Fruit fly (Drosophila melanogaster) whole organism, wandering third instar larva: ENCODE data around the gene Ppat-Dpck.
A peak's percentile ranks its signal among the peaks of the same experiment; 100 is the strongest.

ENCODE experiments used
- Abd-B ChIP-seq: fragments of >200 bp; optimal IDR thresholded peaks from 2 replicates; lab custom pipeline; 2017; ENCODE audit warnings: missing biosample characterization, missing genetic modification characterization
- CG32264 ChIP-seq: fragments of 200-800 bp; sonication (Bioruptor generic); optimal IDR thresholded peaks from 2 replicates; lab custom pipeline; 2016; ENCODE audit warnings: missing biosample characterization, missing genetic modification characterization
- CG9705 ChIP-seq: fragments of 200-800 bp; sonication (Bioruptor generic); optimal IDR thresholded peaks from 2 replicates; lab custom pipeline; 2018; ENCODE audit warnings: missing biosample characterization, mild to moderate bottlenecking, missing genetic modification characterization
- CrebA ChIP-seq: fragments of 200-800 bp; sonication (Bioruptor generic); optimal IDR thresholded peaks from 2 replicates; lab custom pipeline; 2016; ENCODE audit warnings: missing biosample characterization, mild to moderate bottlenecking, missing genetic modification characterization, borderline replicate concordance
- Dfd ChIP-seq: fragments of >200 bp; optimal IDR thresholded peaks from 2 replicates; lab custom pipeline; 2017; ENCODE audit warnings: missing biosample characterization, missing genetic modification characterization
- Dif ChIP-seq: fragments of 200-275, 200-300 bp; sonication (Bioruptor generic); optimal IDR thresholded peaks from 2 replicates; lab custom pipeline; 2018; ENCODE audit warnings: missing biosample characterization, missing genetic modification characterization; ENCODE audit not compliant: partially characterized antibody
- GATAd ChIP-seq: sonication (Bioruptor generic); optimal IDR thresholded peaks from 2 replicates; lab custom pipeline; 2016; ENCODE audit warnings: missing biosample characterization, missing genetic modification characterization
- HLH106 ChIP-seq: fragments of 200-800 bp; optimal IDR thresholded peaks from 3 replicates; lab custom pipeline; 2019; ENCODE audit warnings: missing biosample characterization, mild to moderate bottlenecking, missing genetic modification characterization, moderate library complexity
- Hnf4 ChIP-seq: fragments of 200-800 bp; sonication (Bioruptor generic); optimal IDR thresholded peaks from 2 replicates; lab custom pipeline; 2016; ENCODE audit warnings: missing biosample characterization, mild to moderate bottlenecking, missing genetic modification characterization
- Hr83 ChIP-seq: fragments of 200-300 bp; sonication (Bioruptor generic); optimal IDR thresholded peaks from 2 replicates; lab custom pipeline; 2016; ENCODE audit warnings: missing biosample characterization, mild to moderate bottlenecking, missing genetic modification characterization, moderate library complexity; ENCODE audit not compliant: poor library complexity, severe bottlenecking
- Jra ChIP-seq: sonication (Bioruptor generic); optimal IDR thresholded peaks from 2 replicates; lab custom pipeline; 2016; ENCODE audit warnings: missing biosample characterization, missing genetic modification characterization
- Mio ChIP-seq: sonication (Bioruptor generic); optimal IDR thresholded peaks from 2 replicates; lab custom pipeline; 2016; ENCODE audit warnings: missing biosample characterization, missing genetic modification characterization
- Myc ChIP-seq: fragments of >200 bp; optimal IDR thresholded peaks from 2 replicates; lab custom pipeline; 2017
- N ChIP-seq: fragments of >200 bp; optimal IDR thresholded peaks from 2 replicates; lab custom pipeline; 2018; ENCODE audit warnings: missing biosample characterization, missing external identifiers, missing genetic modification characterization
- OdsH ChIP-seq: fragments of 200-800 bp; sonication (Bioruptor generic); optimal IDR thresholded peaks from 2 replicates; lab custom pipeline; 2016; ENCODE audit warnings: missing biosample characterization, mild to moderate bottlenecking, missing genetic modification characterization
- Rel ChIP-seq, 2 experiments: fragments of 200-800 bp; sonication (Bioruptor generic) in 1 of 2; optimal IDR thresholded peaks; 2 replicates in 1 of 2; 3 replicates in 1 of 2; lab custom pipeline; 2016 to 2019; ENCODE audit warnings: mild to moderate bottlenecking in 2 of 2, missing biosample characterization in 2 of 2, missing genetic modification characterization in 2 of 2, moderate library complexity in 1 of 2
- Sp1 ChIP-seq: fragments of 200-800 bp; sonication (Bioruptor generic); optimal IDR thresholded peaks from 3 replicates; lab custom pipeline; 2019; ENCODE audit warnings: missing biosample characterization, mild to moderate bottlenecking, missing genetic modification characterization, moderate library complexity
- br ChIP-seq: fragments of 200-800 bp; sonication (Bioruptor generic); optimal IDR thresholded peaks from 2 replicates; lab custom pipeline; 2016; ENCODE audit warnings: missing biosample characterization, missing genetic modification characterization
- brk ChIP-seq: fragments of 200-800 bp; sonication (Bioruptor generic); optimal IDR thresholded peaks from 2 replicates; lab custom pipeline; 2016; ENCODE audit warnings: missing biosample characterization, mild to moderate bottlenecking, missing genetic modification characterization
- dl ChIP-seq, 2 experiments: fragments of 175-275, 200-275 bp in 1 of 2; fragments of 200-275 bp in 1 of 2; sonication (Bioruptor generic); optimal IDR thresholded peaks; lab custom pipeline; 2018; ENCODE audit warnings: mild to moderate bottlenecking in 2 of 2, missing biosample characterization in 2 of 2, missing genetic modification characterization in 2 of 2, moderate library complexity in 2 of 2; ENCODE audit not compliant: partially characterized antibody in 2 of 2, insufficient read depth in 1 of 2
- dmrt93B ChIP-seq: fragments of 200-800 bp; sonication (Bioruptor generic); optimal IDR thresholded peaks from 2 replicates; lab custom pipeline; 2018; ENCODE audit warnings: missing biosample characterization, mild to moderate bottlenecking, missing genetic modification characterization
- dsf ChIP-seq: sonication (Bioruptor generic); optimal IDR thresholded peaks from 2 replicates; lab custom pipeline; 2016; ENCODE audit warnings: missing biosample characterization, missing genetic modification characterization, borderline replicate concordance
- ey ChIP-seq: fragments of 200-800 bp; sonication (Bioruptor generic); optimal IDR thresholded peaks from 2 replicates; lab custom pipeline; 2016; ENCODE audit warnings: missing biosample characterization, missing genetic modification characterization
- foxo ChIP-seq, 2 experiments: fragments of 200-800 bp; sonication (Bioruptor generic); optimal IDR thresholded peaks; 2 replicates in 1 of 2; 3 replicates in 1 of 2; lab custom pipeline; 2016 to 2017; ENCODE audit warnings: missing biosample characterization in 2 of 2, missing genetic modification characterization in 2 of 2
- fru ChIP-seq: fragments of 200-800 bp; sonication (Bioruptor generic); optimal IDR thresholded peaks from 3 replicates; lab custom pipeline; 2016; ENCODE audit warnings: missing biosample characterization, mild to moderate bottlenecking, missing genetic modification characterization
- h ChIP-seq: fragments of 200-800 bp; sonication (Bioruptor generic); optimal IDR thresholded peaks from 3 replicates; lab custom pipeline; 2016; ENCODE audit warnings: missing biosample characterization, mild to moderate bottlenecking, missing genetic modification characterization
- jim ChIP-seq: fragments of 175-275, 200-325 bp; sonication (Bioruptor generic); optimal IDR thresholded peaks from 2 replicates; lab custom pipeline; 2016; ENCODE audit warnings: missing biosample characterization, mild to moderate bottlenecking, missing genetic modification characterization
- lola ChIP-seq: fragments of >200 bp; optimal IDR thresholded peaks from 2 replicates; lab custom pipeline; 2017; ENCODE audit warnings: missing biosample characterization, missing genetic modification characterization
- pan ChIP-seq: fragments of >200 bp; optimal IDR thresholded peaks from 2 replicates; lab custom pipeline; 2017
- psq ChIP-seq: fragments of 200-800 bp; sonication (Bioruptor generic); optimal IDR thresholded peaks from 3 replicates; lab custom pipeline; 2017; ENCODE audit warnings: missing biosample characterization, mild to moderate bottlenecking, missing genetic modification characterization, moderate library complexity
- rgr ChIP-seq: fragments of 200-800 bp; sonication (Bioruptor generic); optimal IDR thresholded peaks from 3 replicates; lab custom pipeline; 2016; ENCODE audit warnings: missing biosample characterization, mild to moderate bottlenecking, missing genetic modification characterization
- sage ChIP-seq: fragments of 200-800 bp; sonication (Bioruptor generic); optimal IDR thresholded peaks from 2 replicates; lab custom pipeline; 2016; ENCODE audit warnings: missing biosample characterization, mild to moderate bottlenecking, missing genetic modification characterization
- sv ChIP-seq: fragments of 200-800 bp; sonication (Bioruptor generic); optimal IDR thresholded peaks from 3 replicates; lab custom pipeline; 2016; ENCODE audit warnings: missing biosample characterization, missing genetic modification characterization
- tai ChIP-seq: sonication (Bioruptor generic); optimal IDR thresholded peaks from 2 replicates; lab custom pipeline; 2016; ENCODE audit warnings: missing biosample characterization, missing genetic modification characterization
- usp ChIP-seq: fragments of >200 bp; optimal IDR thresholded peaks from 2 replicates; lab custom pipeline; 2017; ENCODE audit warnings: missing biosample characterization, missing genetic modification characterization
- woc ChIP-seq: sonication (Bioruptor generic); optimal IDR thresholded peaks from 2 replicates; lab custom pipeline; 2016; ENCODE audit warnings: missing biosample characterization, mild to moderate bottlenecking, missing genetic modification characterization

Ppat-Dpck gene

DNA sequence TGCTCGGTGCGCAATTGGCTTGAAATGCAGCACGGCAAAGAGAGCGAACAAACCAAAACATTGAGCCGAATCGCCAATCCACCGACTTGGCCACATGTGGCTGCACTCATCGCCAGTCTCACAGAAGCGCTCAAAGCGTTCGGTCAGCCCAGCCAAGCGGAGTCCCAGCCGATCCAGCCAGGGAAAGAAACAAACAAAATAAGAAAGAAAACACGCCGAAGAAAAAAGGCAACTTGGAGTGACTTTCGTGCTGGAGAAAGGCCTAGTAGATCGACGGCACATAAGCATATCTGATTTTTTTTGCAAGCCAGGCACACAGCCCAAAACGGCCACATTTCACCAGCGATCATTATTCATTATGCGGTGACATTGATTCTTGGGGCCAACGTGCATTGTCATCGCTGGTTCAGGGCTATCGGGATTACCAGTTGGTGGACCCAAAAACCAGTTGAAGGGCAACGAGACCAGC lies 33.5 kb upstream of the Ppat-Dpck start:
- TF ChIP-seq Mio (GFP tag; lab: Kevin White, UChicago) (no peak), CG9705 (GFP tag; lab: Kevin White, UChicago) (no peak), sv (GFP tag; lab: Kevin White, UChicago) (no peak), Rel (GFP tag; optimal IDR thresholded peaks at IDR 0.05; lab: Kevin White, UChicago) (no peak), Rel (tag; optimal IDR thresholded peaks at IDR 0.05; lab: Kevin White, UChicago) (no peak), pan (no peak), Sp1 (peak; percentile 41), h (GFP tag; lab: Kevin White, UChicago) (no peak), foxo (GFP tag; optimal IDR thresholded peaks at IDR 0.05; lab: Kevin White, UChicago) (no peak), psq (peak; percentile 16), tai (GFP tag; lab: Kevin White, UChicago) (no peak), GATAd (GFP tag; lab: Kevin White, UChicago) (no peak), Abd-B (no peak), dmrt93B (GFP tag; lab: Kevin White, UChicago) (no peak), lola (GFP tag; lab: Kevin White, UChicago) (no peak), Hnf4 (GFP tag; lab: Kevin White, UChicago) (no peak), CrebA (no peak), Myc (lab: Kevin White, UChicago) (no peak)

DNA sequence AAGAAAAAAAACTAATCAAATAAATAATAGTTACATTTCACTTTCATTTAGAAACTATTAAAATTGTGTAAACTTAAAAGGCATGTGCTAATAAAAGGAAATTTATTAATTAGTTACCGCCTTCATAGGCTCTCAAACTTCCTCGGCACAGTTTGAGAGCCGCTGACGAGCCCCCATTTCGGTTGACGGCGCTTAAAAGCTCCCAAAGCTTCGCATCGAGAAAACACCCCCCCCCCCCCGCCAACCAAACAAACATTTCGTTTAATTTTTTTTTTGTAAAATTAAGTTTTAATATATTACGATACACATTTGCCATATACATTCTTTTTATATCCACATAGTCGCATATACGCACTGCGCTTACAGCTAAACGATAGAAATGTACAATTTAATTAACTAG lies 28.7 kb upstream of the Ppat-Dpck start:
- peak; percentile 15 for TF ChIP-seq Myc (lab: Kevin White, UChicago)
- TF ChIP-seq Dfd (GFP tag; lab: Kevin White, UChicago) = no peak

DNA sequence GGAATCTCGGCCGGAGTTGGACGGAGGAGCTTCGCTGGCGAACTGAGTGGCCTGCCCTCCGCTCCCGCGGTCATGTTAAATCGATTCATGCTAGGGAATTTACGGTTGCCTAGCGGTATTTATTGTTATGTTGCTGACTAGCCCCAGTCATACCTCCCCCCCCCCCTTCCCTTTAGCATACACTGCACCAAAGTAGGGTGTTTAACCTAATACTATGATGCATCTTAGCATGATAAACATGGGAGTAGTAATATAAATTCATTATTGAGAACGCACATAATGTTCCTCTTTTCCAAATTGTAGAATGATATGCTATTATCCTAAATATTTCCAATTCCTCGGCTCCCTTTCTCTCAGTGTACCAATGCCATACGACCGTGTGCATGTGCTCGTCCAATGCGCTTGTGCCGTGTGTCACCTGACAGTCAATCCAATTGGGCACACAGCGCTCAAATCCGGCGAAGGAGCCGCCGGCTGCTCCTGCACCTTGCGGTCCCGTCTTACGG lies 28.0 kb upstream of the Ppat-Dpck start, which contains the start of gene Tektin-C:
Tektin-C (minus strand) TSS at position 51 of the 506 bp plus-strand sequence.
- TF ChIP-seq psq = no peak
- no peak for TF ChIP-seq rgr (GFP tag; lab: Kevin White, UChicago)
- no peak for TF ChIP-seq Sp1
- no peak for TF ChIP-seq ey (GFP tag; lab: Kevin White, UChicago)
- no peak for TF ChIP-seq sage (GFP tag; lab: Kevin White, UChicago)
- no peak for TF ChIP-seq fru (GFP tag; lab: Kevin White, UChicago)
- no peak for TF ChIP-seq N
- TF ChIP-seq GATAd (GFP tag; lab: Kevin White, UChicago) = no peak
- no peak for TF ChIP-seq brk (GFP tag; lab: Kevin White, UChicago)
- TF ChIP-seq Mio (GFP tag; lab: Kevin White, UChicago) = no peak
- no peak for TF ChIP-seq pan
- no peak for TF ChIP-seq dmrt93B (GFP tag; lab: Kevin White, UChicago)
- no peak for TF ChIP-seq OdsH (GFP tag; lab: Kevin White, UChicago)
- no peak for TF ChIP-seq woc (GFP tag; lab: Kevin White, UChicago)
- TF ChIP-seq usp (GFP tag; lab: Kevin White, UChicago) = no peak
- TF ChIP-seq, all 38 proteins: peak for 0

DNA sequence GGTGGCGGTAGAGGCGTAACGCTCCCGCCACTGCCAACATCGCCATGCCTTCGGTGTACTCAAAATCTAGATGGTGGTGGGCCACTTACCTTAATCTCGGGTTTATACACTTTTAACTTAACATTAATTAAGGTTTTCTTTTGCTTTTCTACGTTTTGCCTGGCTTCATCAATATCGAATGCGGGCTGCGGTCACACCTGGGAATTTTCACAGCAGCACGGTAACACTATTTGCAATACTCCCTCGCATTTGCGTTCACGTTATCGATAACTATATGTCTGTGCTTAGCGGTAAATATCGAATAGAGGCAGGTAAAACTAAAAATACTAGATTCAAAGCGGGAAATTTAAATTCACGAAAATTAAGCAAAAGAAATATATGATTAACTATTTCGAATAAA lies 25.4 kb upstream of the Ppat-Dpck start, which contains the start of gene Bre1:
Bre1 (minus strand) TSS at position 226 of the 400 bp plus-strand sequence.
- TF ChIP-seq dsf (GFP tag; lab: Kevin White, UChicago) (no peak), CrebA (no peak), Myc (lab: Kevin White, UChicago) (no peak), br (GFP tag; lab: Kevin White, UChicago) (no peak), foxo (GFP tag; optimal IDR thresholded peaks at IDR 0.05; lab: Kevin White, UChicago) (no peak), CG32264 (GFP tag; lab: Kevin White, UChicago) (no peak), fru (GFP tag; lab: Kevin White, UChicago) (no peak), sv (GFP tag; lab: Kevin White, UChicago) (no peak)

DNA sequence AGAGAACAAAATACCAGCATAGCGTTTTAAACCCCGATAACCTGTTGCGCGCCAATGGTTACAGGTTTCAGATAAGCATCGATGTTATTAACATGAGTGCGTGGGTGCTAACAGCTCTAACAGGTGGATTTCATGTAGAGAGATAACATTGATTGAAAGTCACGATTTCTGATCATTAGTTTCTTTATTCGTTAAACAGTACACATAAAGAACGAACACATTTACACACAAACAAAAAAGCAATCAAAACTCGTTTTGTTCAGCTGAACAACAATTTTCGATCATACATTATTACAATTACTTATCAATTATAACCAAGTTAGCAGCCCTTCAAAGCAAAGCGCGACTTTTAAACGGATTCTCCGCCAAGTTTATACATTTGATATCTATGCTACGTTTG lies 21.1 kb upstream of the Ppat-Dpck start:
- TF ChIP-seq HLH106 (tag; lab: Kevin White, UChicago) (peak; percentile 27), brk (GFP tag; lab: Kevin White, UChicago) (no peak), h (GFP tag; lab: Kevin White, UChicago) (no peak), Abd-B (no peak), Mio (GFP tag; lab: Kevin White, UChicago) (no peak), dmrt93B (GFP tag; lab: Kevin White, UChicago) (no peak), jim (GFP tag; lab: Kevin White, UChicago) (no peak), dl (GFP tag; optimal IDR thresholded peaks at IDR 0.05; lab: Kevin White, UChicago; ENCODE audit: insufficient read depth in 1 of 2, partially characterized antibody in 2 of 2) (no peak), Rel (GFP tag; optimal IDR thresholded peaks at IDR 0.05; lab: Kevin White, UChicago) (no peak), Rel (tag; optimal IDR thresholded peaks at IDR 0.05; lab: Kevin White, UChicago) (no peak), Dif (no peak), foxo (GFP tag; optimal IDR thresholded peaks at IDR 0.05; lab: Kevin White, UChicago) (peak in 1 of 2 experiments; percentile 6), br (GFP tag; lab: Kevin White, UChicago) (no peak), woc (GFP tag; lab: Kevin White, UChicago) (no peak), dsf (GFP tag; lab: Kevin White, UChicago) (peak; percentile 6), pan (no peak), Jra (no peak), sv (GFP tag; lab: Kevin White, UChicago) (peak; percentile 6), Hnf4 (GFP tag; lab: Kevin White, UChicago) (no peak), lola (GFP tag; lab: Kevin White, UChicago) (no peak), sage (GFP tag; lab: Kevin White, UChicago) (peak; percentile 41), Hr83 (peak; percentile 31), N (no peak), tai (GFP tag; lab: Kevin White, UChicago) (no peak), Dfd (GFP tag; lab: Kevin White, UChicago) (no peak), rgr (GFP tag; lab: Kevin White, UChicago) (no peak), Sp1 (no peak), ey (GFP tag; lab: Kevin White, UChicago) (peak; percentile 42), OdsH (GFP tag; lab: Kevin White, UChicago) (peak; percentile 32), CG32264 (GFP tag; lab: Kevin White, UChicago) (peak; percentile 40)
